Fruit fly (Drosophila melanogaster) whole organism: Measurements from ENCODE around the gene bab2.

Experiments
- CG8478 ChIP-seq: fragments of >200 bp; optimal IDR thresholded peaks from 2 replicates; lab custom pipeline; 2018; ENCODE audit warnings: inconsistent platforms
- pan ChIP-seq: fragments of >200 bp; optimal IDR thresholded peaks from 2 replicates; lab custom pipeline; 2017
- psq ChIP-seq: fragments of >200 bp; optimal IDR thresholded peaks from 2 replicates; lab custom pipeline; 2017
- usp ChIP-seq: fragments of >200 bp; optimal IDR thresholded peaks from 2 replicates; lab custom pipeline; 2017; ENCODE audit warnings: missing biosample characterization, missing genetic modification characterization, mixed read lengths

DNA sequence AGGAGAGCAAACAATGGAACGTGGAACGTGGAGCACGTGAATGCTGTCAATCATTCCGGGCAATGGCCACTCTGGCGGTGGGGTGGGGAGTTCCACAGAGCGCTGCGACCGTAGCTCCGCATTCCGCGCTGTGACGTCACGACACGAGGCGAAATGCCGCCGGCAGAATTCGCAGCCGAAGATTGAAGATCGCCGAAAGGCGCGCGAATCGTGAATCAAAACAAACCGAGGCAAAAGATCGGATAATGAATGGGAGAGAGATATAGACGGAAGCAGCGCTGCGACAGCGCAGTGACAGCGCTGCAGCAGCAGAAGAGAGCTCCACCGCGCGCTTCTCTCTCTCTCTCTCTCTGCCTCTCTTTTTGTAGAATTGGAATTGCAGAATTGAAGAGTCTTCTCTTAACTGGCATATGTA is 78.5 kb downstream of the bab2 start:
- TF ChIP-seq CG8478 (lab: Kevin White, UChicago) (no peak), usp (GFP tag; lab: Kevin White, UChicago) (no peak), psq (lab: Kevin White, UChicago) (no peak), pan (lab: Kevin White, UChicago) (no peak)
